Worm (Caenorhabditis elegans): ENCODE measurements around the gene ife-4.

- TF ChIP-seq madf-3 (GFP tag; IDR thresholded peaks at IDR 0.05) (no peak), rpc-1 (optimal IDR thresholded peaks at IDR 0.05) (no peak), rpc-1 (tag; optimal IDR thresholded peaks at IDR 0.05) (no peak), snpc-1.3 (tag; optimal IDR thresholded peaks at IDR 0.05; ENCODE audit: insufficient read depth) (no peak), Y53F4B.3 (GFP tag; IDR thresholded peaks at IDR 0.05) (no peak), Y53G8AR.9 (GFP tag; conservative IDR thresholded peaks at IDR 0.05) (peak; percentile 54; the same call in 1 of the 2 replicates), ceh-79 (tag; optimal IDR thresholded peaks at IDR 0.05) (peak; percentile 60), chd-7 (tag; optimal IDR thresholded peaks at IDR 0.05) (peak; percentile 82), ztf-6 (GFP tag; IDR thresholded peaks at IDR 0.05) (no peak), sea-2 (GFP tag; IDR thresholded peaks at IDR 0.05) (no peak)
Observed at ce11 chrX:1093154-1093553, 10.9 kb upstream of the ife-4 start.
